Fruit fly (Drosophila melanogaster) whole organism, embryonic: ENCODE measurements around the gene CG42307.

Experiments
- Abd-B ChIP-seq: fragments of 200-800 bp; sonication (Bioruptor generic); optimal IDR thresholded peaks from 2 replicates; lab custom pipeline; 2018; ENCODE audit warnings: missing biosample characterization, mild to moderate bottlenecking, missing genetic modification characterization, moderate library complexity
- Atf-2 ChIP-seq: fragments of 200-800 bp; sonication (Bioruptor generic); optimal IDR thresholded peaks from 2 replicates; lab custom pipeline; 2016; ENCODE audit warnings: missing biosample characterization, missing genetic modification characterization
- Blimp-1 ChIP-seq: fragments of 200-800 bp; sonication (Bioruptor generic); optimal IDR thresholded peaks from 3 replicates; lab custom pipeline; 2018; ENCODE audit warnings: missing biosample characterization, missing genetic modification characterization, mild to moderate bottlenecking, moderate library complexity, missing genetic modification reagents
- CG10147 ChIP-seq: fragments of 200-800 bp; sonication (Bioruptor generic); optimal IDR thresholded peaks from 2 replicates; lab custom pipeline; 2019; ENCODE audit warnings: missing biosample characterization, mild to moderate bottlenecking, missing genetic modification characterization, moderate library complexity
- CG10267 ChIP-seq: fragments of 200-800 bp; sonication (Bioruptor generic); optimal IDR thresholded peaks from 2 replicates; lab custom pipeline; 2018; ENCODE audit warnings: missing biosample characterization, mild to moderate bottlenecking, missing genetic modification characterization, moderate library complexity
- CG10274 ChIP-seq: fragments of 200-800 bp; sonication (Bioruptor generic); optimal IDR thresholded peaks from 3 replicates; lab custom pipeline; 2017; ENCODE audit warnings: missing biosample characterization, mild to moderate bottlenecking, missing genetic modification characterization
- CG10543 ChIP-seq: fragments of 200-800 bp; sonication (Bioruptor generic); optimal IDR thresholded peaks from 3 replicates; lab custom pipeline; 2017; ENCODE audit warnings: missing biosample characterization, mild to moderate bottlenecking, missing genetic modification characterization, moderate library complexity
- CG14860 ChIP-seq: fragments of 200-800 bp; sonication (Bioruptor generic); IDR thresholded peaks from 3 replicates; pipeline ENCODE4 v1.3.6; 2022; ENCODE audit warnings: missing biosample characterization, missing genetic modification characterization; ENCODE audit not compliant: partially characterized antibody
- CG15479 ChIP-seq: fragments of 200-800 bp; sonication (Bioruptor generic); optimal IDR thresholded peaks from 3 replicates; lab custom pipeline; 2019; ENCODE audit warnings: missing biosample characterization, mild to moderate bottlenecking, missing genetic modification characterization, moderate library complexity
- CG15601 ChIP-seq: fragments of 200-800 bp; sonication (Bioruptor generic); optimal IDR thresholded peaks from 3 replicates; lab custom pipeline; 2019; ENCODE audit warnings: missing biosample characterization, mild to moderate bottlenecking, missing genetic modification characterization, moderate library complexity
- CG16779 ChIP-seq: fragments of 200-800 bp; sonication (Bioruptor generic); IDR thresholded peaks from 2 replicates; pipeline ENCODE4 v1.3.6; 2022; ENCODE audit warnings: missing biosample characterization, missing genetic modification characterization
- CG3407 ChIP-seq: fragments of 200-800 bp; sonication (Bioruptor generic); optimal IDR thresholded peaks from 2 replicates; lab custom pipeline; 2018; ENCODE audit warnings: missing biosample characterization, mild to moderate bottlenecking, missing genetic modification characterization
- CG3726 ChIP-seq: fragments of 200-800 bp; sonication (Bioruptor generic); IDR thresholded peaks from 3 replicates; pipeline ENCODE4, ENCODE4 v1.3.6; 2022; ENCODE audit warnings: missing biosample characterization, missing genetic modification characterization
- CG4328 ChIP-seq: fragments of 200-800 bp; sonication (Bioruptor generic); optimal IDR thresholded peaks from 3 replicates; lab custom pipeline; 2017; ENCODE audit warnings: missing biosample characterization, missing genetic modification reagents, missing genetic modification characterization
- CG4404 ChIP-seq: fragments of 200-800 bp; sonication (Bioruptor generic); IDR thresholded peaks from 2 replicates; pipeline ENCODE4 v1.3.6; 2022; ENCODE audit warnings: missing biosample characterization, missing genetic modification characterization
- CG4424 ChIP-seq: fragments of 200-800 bp; sonication (Bioruptor generic); optimal IDR thresholded peaks from 3 replicates; lab custom pipeline; 2016; ENCODE audit warnings: missing biosample characterization, missing genetic modification characterization
- CG5180 ChIP-seq: fragments of 200-800 bp; sonication (Bioruptor generic); optimal IDR thresholded peaks from 3 replicates; lab custom pipeline; 2017; ENCODE audit warnings: missing biosample characterization, missing genetic modification characterization, mild to moderate bottlenecking, moderate library complexity, missing genetic modification reagents
- CG6654 ChIP-seq: fragments of 200-800 bp; sonication (Bioruptor generic); optimal IDR thresholded peaks from 2 replicates; lab custom pipeline; 2017; ENCODE audit warnings: missing biosample characterization, mild to moderate bottlenecking, missing genetic modification characterization
- CG8089 ChIP-seq: fragments of 200-800 bp; sonication (Bioruptor generic); optimal IDR thresholded peaks from 3 replicates; lab custom pipeline; 2016; ENCODE audit warnings: missing biosample characterization, missing genetic modification characterization
- CG8359 ChIP-seq: fragments of 200-800 bp; sonication (Bioruptor generic); optimal IDR thresholded peaks from 2 replicates; lab custom pipeline; 2017; ENCODE audit warnings: missing biosample characterization, mild to moderate bottlenecking, missing genetic modification characterization, borderline replicate concordance
- CG8765 ChIP-seq: fragments of 200-800 bp; sonication (Bioruptor generic); IDR thresholded peaks from 2 replicates; pipeline ENCODE4 v1.3.6; 2022; ENCODE audit warnings: missing biosample characterization, missing genetic modification characterization
- Chrac-16 ChIP-seq: fragments of 200-800 bp; sonication (Bioruptor generic); optimal IDR thresholded peaks from 3 replicates; lab custom pipeline; 2016; ENCODE audit warnings: missing biosample characterization, missing genetic modification characterization
- Dad ChIP-seq: fragments of 200-800 bp; sonication (Bioruptor generic); optimal IDR thresholded peaks from 3 replicates; lab custom pipeline; 2016; ENCODE audit warnings: missing biosample characterization, missing genetic modification characterization
- Ets97D ChIP-seq: fragments of 200-800 bp; sonication (Bioruptor generic); optimal IDR thresholded peaks from 3 replicates; lab custom pipeline; 2016; ENCODE audit warnings: missing biosample characterization, missing genetic modification characterization
- Fer2 ChIP-seq: fragments of 200-800 bp; sonication (Bioruptor generic); optimal IDR thresholded peaks from 2 replicates; lab custom pipeline; 2018; ENCODE audit warnings: missing biosample characterization, mild to moderate bottlenecking, missing genetic modification characterization, moderate library complexity
- Jarid2 ChIP-seq: fragments of 200-800 bp; sonication (Bioruptor generic); optimal IDR thresholded peaks from 3 replicates; lab custom pipeline; 2017; ENCODE audit warnings: mild to moderate bottlenecking, missing biosample characterization, missing genetic modification reagents, missing genetic modification characterization
- Nf-YA ChIP-seq: fragments of 200-800 bp; sonication (Bioruptor generic); IDR thresholded peaks from 2 replicates; pipeline ENCODE4 v1.3.6; 2022; ENCODE audit warnings: missing biosample characterization, missing genetic modification characterization
- Optix ChIP-seq: fragments of 200-800 bp; sonication (Bioruptor generic); IDR thresholded peaks from 3 replicates; pipeline ENCODE4 v1.3.6; 2022; ENCODE audit warnings: missing biosample characterization, missing genetic modification characterization
- Pdp1 ChIP-seq, 2 experiments: fragments of 200-800 bp; sonication (Bioruptor generic); optimal IDR thresholded peaks; 3 replicates each; lab custom pipeline; 2016; ENCODE audit warnings: missing biosample characterization in 2 of 2, missing genetic modification characterization in 2 of 2, mild to moderate bottlenecking in 1 of 2, moderate library complexity in 1 of 2
- Six4 ChIP-seq: fragments of 200-800 bp; sonication (Bioruptor generic); optimal IDR thresholded peaks from 2 replicates; lab custom pipeline; 2016; ENCODE audit warnings: missing biosample characterization, missing genetic modification characterization
- Taf1 ChIP-seq: fragments of 200-800 bp; sonication (Bioruptor generic); IDR thresholded peaks from 2 replicates; pipeline ENCODE4 v1.3.6; 2022; ENCODE audit warnings: missing biosample characterization, missing genetic modification characterization
- bowl ChIP-seq: fragments of 200-800 bp; sonication (Bioruptor generic); IDR thresholded peaks from 2 replicates; pipeline ENCODE4 v1.3.6; 2022; ENCODE audit warnings: missing biosample characterization, missing genetic modification characterization
- chif ChIP-seq, 2 experiments: fragments of 200-800 bp; sonication (Bioruptor generic); optimal IDR thresholded peaks; 3 replicates each; lab custom pipeline; 2016; ENCODE audit warnings: missing biosample characterization in 2 of 2, missing genetic modification characterization in 2 of 2
- dan ChIP-seq: fragments of 200-800 bp; sonication (Bioruptor generic); IDR thresholded peaks from 2 replicates; pipeline ENCODE4 v1.3.6; 2022; ENCODE audit warnings: missing biosample characterization, missing genetic modification characterization
- disco-r ChIP-seq: fragments of 200-800 bp; sonication (Bioruptor generic); optimal IDR thresholded peaks from 2 replicates; lab custom pipeline; 2016; ENCODE audit warnings: missing biosample characterization, missing genetic modification characterization
- emc ChIP-seq: fragments of 200-800 bp; sonication (Bioruptor generic); optimal IDR thresholded peaks from 2 replicates; lab custom pipeline; 2016; ENCODE audit warnings: missing biosample characterization, missing genetic modification characterization
- gfzf ChIP-seq: fragments of 200-800 bp; sonication (Bioruptor generic); optimal IDR thresholded peaks from 2 replicates; lab custom pipeline; 2016; ENCODE audit warnings: missing biosample characterization, mild to moderate bottlenecking, missing genetic modification characterization, moderate library complexity
- ham ChIP-seq: fragments of 200-800 bp; sonication (Bioruptor generic); IDR thresholded peaks from 2 replicates; pipeline ENCODE4 v1.3.6; 2022; ENCODE audit warnings: missing biosample characterization, missing genetic modification characterization
- hb ChIP-seq: fragments of 200-800 bp; sonication (Bioruptor generic); IDR thresholded peaks from 3 replicates; pipeline ENCODE4 v1.3.6; 2022; ENCODE audit warnings: missing biosample characterization, missing genetic modification characterization; ENCODE audit not compliant: partially characterized antibody
- jing ChIP-seq: fragments of 200-800 bp; sonication (Bioruptor generic); optimal IDR thresholded peaks from 2 replicates; lab custom pipeline; 2018; ENCODE audit warnings: missing biosample characterization, mild to moderate bottlenecking, missing genetic modification characterization
- kay ChIP-seq: fragments of 200-800 bp; sonication (Bioruptor generic); optimal IDR thresholded peaks from 2 replicates; lab custom pipeline; 2016; ENCODE audit warnings: missing biosample characterization, missing genetic modification characterization
- lilli ChIP-seq: fragments of 200-800 bp; sonication (Bioruptor generic); optimal IDR thresholded peaks from 3 replicates; lab custom pipeline; 2016; ENCODE audit warnings: missing biosample characterization, missing genetic modification characterization
- luna ChIP-seq: fragments of 200-800 bp; sonication (Bioruptor generic); optimal IDR thresholded peaks from 2 replicates; lab custom pipeline; 2016; ENCODE audit warnings: missing biosample characterization, missing genetic modification characterization
- mirr ChIP-seq: fragments of 200-800 bp; sonication (Bioruptor generic); optimal IDR thresholded peaks from 3 replicates; lab custom pipeline; 2018; ENCODE audit warnings: missing biosample characterization, mild to moderate bottlenecking, missing genetic modification characterization
- org-1 ChIP-seq: fragments of 200-800 bp; sonication (Bioruptor generic); optimal IDR thresholded peaks from 2 replicates; lab custom pipeline; 2017; ENCODE audit warnings: missing biosample characterization, missing genetic modification characterization
- pita ChIP-seq: fragments of 200-800 bp; sonication (Bioruptor generic); optimal IDR thresholded peaks from 2 replicates; lab custom pipeline; 2017; ENCODE audit warnings: missing biosample characterization, mild to moderate bottlenecking, missing genetic modification characterization
- slbo ChIP-seq: fragments of 200-800 bp; sonication (Bioruptor generic); IDR thresholded peaks from 2 replicates; pipeline ENCODE4 v1.3.6; 2022; ENCODE audit warnings: missing biosample characterization, missing genetic modification characterization
- sqz ChIP-seq: fragments of 200-800 bp; sonication (Bioruptor generic); optimal IDR thresholded peaks from 3 replicates; lab custom pipeline; 2018; ENCODE audit warnings: missing biosample characterization, mild to moderate bottlenecking, missing genetic modification characterization
- unpg ChIP-seq: fragments of 200-800 bp; sonication (Bioruptor generic); optimal IDR thresholded peaks from 3 replicates; lab custom pipeline; 2018; ENCODE audit warnings: missing biosample characterization, mild to moderate bottlenecking, missing genetic modification characterization, moderate library complexity
- usp ChIP-seq: fragments of >200 bp; optimal IDR thresholded peaks from 2 replicates; lab custom pipeline; 2017; ENCODE audit warnings: missing biosample characterization, missing genetic modification characterization
- vfl ChIP-seq: fragments of 200-800 bp; sonication (Bioruptor generic); optimal IDR thresholded peaks from 2 replicates; lab custom pipeline; 2016; ENCODE audit warnings: missing biosample characterization, missing genetic modification characterization

CG42307 gene

dm6 chr3L:7344965-7345427 is 16.1 kb downstream of the CG42307 start, which contains the start of gene Cln7 (continued):
- TF ChIP-seq CG3726 (GFP tag; lab: Robert Waterston, UW) (no peak), CG5180 (GFP tag; lab: Kevin White, UChicago) (peak; percentile 93), CG6654 (GFP tag; lab: Kevin White, UChicago) (no peak), CG10147 (GFP tag; lab: Kevin White, UChicago) (peak; percentile 42), hb (GFP tag; lab: Robert Waterston, UW) (no peak), lilli (GFP tag; lab: Kevin White, UChicago) (no peak), Chrac-16 (GFP tag; lab: Kevin White, UChicago) (no peak), mirr (GFP tag; lab: Kevin White, UChicago) (peak; percentile 67), luna (GFP tag; lab: Kevin White, UChicago) (no peak), kay (GFP tag; lab: Kevin White, UChicago) (peak; percentile 8), Pdp1 (GFP tag; optimal IDR thresholded peaks at IDR 0.05; lab: Kevin White, UChicago) (peak in 1 of 2 experiments; percentile 10), Atf-2 (GFP tag; lab: Kevin White, UChicago) (no peak), CG4328 (GFP tag; lab: Kevin White, UChicago) (no peak), Ets97D (GFP tag; lab: Kevin White, UChicago) (peak; percentile 9), CG8089 (GFP tag; lab: Kevin White, UChicago) (no peak), pita (GFP tag; lab: Kevin White, UChicago) (no peak), CG10274 (no peak), emc (no peak), Fer2 (tag; lab: Kevin White, UChicago) (no peak), Taf1 (no peak), chif (GFP tag; optimal IDR thresholded peaks at IDR 0.05; lab: Kevin White, UChicago) (no peak), Nf-YA (no peak; the same call in 1 of the 2 replicates), jing (no peak), dan (GFP tag; lab: Robert Waterston, UW) (no peak), CG10267 (tag; lab: Kevin White, UChicago) (peak; percentile 39), Six4 (GFP tag; lab: Kevin White, UChicago) (no peak), CG14860 (GFP tag; lab: Robert Waterston, UW) (no peak), Jarid2 (GFP tag; lab: Kevin White, UChicago) (peak; percentile 92), Abd-B (no peak), CG4424 (GFP tag; lab: Kevin White, UChicago) (no peak), gfzf (peak; percentile 0), disco-r (GFP tag; lab: Kevin White, UChicago) (no peak), vfl (no peak), CG3407 (GFP tag; lab: Kevin White, UChicago) (no peak), org-1 (GFP tag; lab: Kevin White, UChicago) (no peak), Optix (GFP tag; lab: Robert Waterston, UW) (peak; percentile 38; the same call in 1 of the 3 replicates), CG4404 (GFP tag; lab: Robert Waterston, UW) (no peak), Blimp-1 (GFP tag; lab: Kevin White, UChicago) (no peak), Dad (GFP tag; lab: Kevin White, UChicago) (no peak), usp (GFP tag; lab: Kevin White, UChicago) (no peak), sqz (GFP tag; lab: Kevin White, UChicago) (peak; percentile 39), bowl (GFP tag; lab: Robert Waterston, UW) (no peak), CG8765 (GFP tag; lab: Robert Waterston, UW) (peak; percentile 71; the same call in 1 of the 2 replicates), slbo (GFP tag; lab: Robert Waterston, UW) (no peak), unpg (GFP tag; lab: Kevin White, UChicago) (peak; percentile 40), CG8359 (GFP tag; lab: Kevin White, UChicago) (peak; percentile 2), CG16779 (GFP tag; lab: Robert Waterston, UW) (0 out of 2 replicates have a peak, but pooled peaks have one; percentile 26), CG15479 (no peak), CG10543 (GFP tag; lab: Kevin White, UChicago) (peak; percentile 56), CG15601 (tag; lab: Kevin White, UChicago) (peak; percentile 22), ham (no peak)
